Fruit fly (Drosophila melanogaster) whole organism: ENCODE measurements around the gene Sirt2.

Source experiments
- CG8478 ChIP-seq: fragments of >200 bp; optimal IDR thresholded peaks from 2 replicates; lab custom pipeline; 2018; ENCODE audit warnings: inconsistent platforms
- Dll ChIP-seq: fragments of >200 bp; optimal IDR thresholded peaks from 2 replicates; lab custom pipeline; 2017
- pan ChIP-seq: fragments of >200 bp; optimal IDR thresholded peaks from 2 replicates; lab custom pipeline; 2017
- usp ChIP-seq: fragments of >200 bp; optimal IDR thresholded peaks from 2 replicates; lab custom pipeline; 2017; ENCODE audit warnings: missing biosample characterization, missing genetic modification characterization, mixed read lengths

- TF ChIP-seq Dll, result no peak
- no peak for TF ChIP-seq usp (GFP tag; lab: Kevin White, UChicago)
- no peak for TF ChIP-seq pan (lab: Kevin White, UChicago)
- TF ChIP-seq CG8478, result no peak
These were observed 10.0 kb upstream of the Sirt2 start for dm6 chr3R:20318166-20318690.
